Fruit fly (Drosophila melanogaster) whole organism, embryonic: ENCODE data around the gene CG3635.

ENCODE experiments used
- B-H1 ChIP-seq: fragments of 200-800 bp; sonication (Bioruptor generic); IDR thresholded peaks from 3 replicates; pipeline ENCODE4 v1.3.6; 2022; ENCODE audit warnings: missing biosample characterization, missing genetic modification characterization
- CG10366 ChIP-seq: fragments of 200-800 bp; sonication (Bioruptor generic); IDR thresholded peaks from 2 replicates; pipeline ENCODE4 v1.3.6; 2022; ENCODE audit warnings: missing biosample characterization, missing genetic modification characterization
- CG10462 ChIP-seq: fragments of 200-800 bp; sonication (Bioruptor generic); optimal IDR thresholded peaks from 2 replicates; lab custom pipeline; 2016; ENCODE audit warnings: missing biosample characterization, missing genetic modification characterization
- CG10565 ChIP-seq: fragments of 200-800 bp; sonication (Bioruptor generic); optimal IDR thresholded peaks from 3 replicates; lab custom pipeline; 2016; ENCODE audit warnings: missing biosample characterization, mild to moderate bottlenecking, missing genetic modification characterization
- CG11504 ChIP-seq: fragments of 200-800 bp; sonication (Bioruptor generic); optimal IDR thresholded peaks from 3 replicates; lab custom pipeline; 2019; ENCODE audit warnings: missing biosample characterization, mild to moderate bottlenecking, missing genetic modification characterization, moderate library complexity
- CG12942 ChIP-seq: fragments of 200-800 bp; sonication (Bioruptor generic); optimal IDR thresholded peaks from 3 replicates; lab custom pipeline; 2016; ENCODE audit warnings: missing biosample characterization, missing genetic modification characterization
- CG13424 ChIP-seq: fragments of 200-800 bp; sonication (Bioruptor generic); optimal IDR thresholded peaks from 2 replicates; lab custom pipeline; 2019; ENCODE audit warnings: missing biosample characterization, mild to moderate bottlenecking, missing genetic modification characterization, moderate library complexity
- CG15269 ChIP-seq: fragments of 200-800 bp; sonication (Bioruptor generic); optimal IDR thresholded peaks from 2 replicates; lab custom pipeline; 2018; ENCODE audit warnings: missing biosample characterization, mild to moderate bottlenecking, missing genetic modification characterization, moderate library complexity
- CG16813 ChIP-seq: fragments of 200-800 bp; sonication (Bioruptor generic); IDR thresholded peaks from 3 replicates; pipeline ENCODE4 v1.3.6; 2022; ENCODE audit warnings: missing biosample characterization, missing genetic modification characterization; ENCODE audit not compliant: partially characterized antibody
- CG1792 ChIP-seq: fragments of 200-800 bp; sonication (Bioruptor generic); optimal IDR thresholded peaks from 2 replicates; lab custom pipeline; 2016; ENCODE audit warnings: missing biosample characterization, missing genetic modification characterization
- CG30020 ChIP-seq: fragments of 200-800 bp; optimal IDR thresholded peaks from 2 replicates; lab custom pipeline; 2019; ENCODE audit warnings: missing biosample characterization, mild to moderate bottlenecking, missing genetic modification characterization, moderate library complexity
- CG4820 ChIP-seq: fragments of 200-800 bp; sonication (Bioruptor generic); optimal IDR thresholded peaks from 3 replicates; lab custom pipeline; 2016; ENCODE audit warnings: missing biosample characterization, missing genetic modification characterization
- CG6813 ChIP-seq: fragments of 200-800 bp; sonication (Bioruptor generic); optimal IDR thresholded peaks from 2 replicates; lab custom pipeline; 2017; ENCODE audit warnings: missing biosample characterization, missing genetic modification characterization, mild to moderate bottlenecking, moderate library complexity, missing genetic modification reagents
- CG8290 ChIP-seq, 3 experiments: fragments of 200-800 bp; sonication (Bioruptor generic); optimal IDR thresholded peaks; 2 replicates each; lab custom pipeline; 2016 to 2019; ENCODE audit warnings: missing biosample characterization in 3 of 3, missing genetic modification characterization in 3 of 3, mild to moderate bottlenecking in 2 of 3, moderate library complexity in 1 of 3
- CG8388 ChIP-seq: fragments of 200-800 bp; sonication (Bioruptor generic); optimal IDR thresholded peaks from 2 replicates; lab custom pipeline; 2019; ENCODE audit warnings: missing biosample characterization, mild to moderate bottlenecking, missing genetic modification characterization, moderate library complexity
- CrebB ChIP-seq: fragments of 200-800 bp; sonication (Bioruptor generic); optimal IDR thresholded peaks from 3 replicates; lab custom pipeline; 2018; ENCODE audit warnings: missing biosample characterization, mild to moderate bottlenecking, missing genetic modification characterization
- Dip3 ChIP-seq: fragments of 200-800 bp; sonication (Bioruptor generic); optimal IDR thresholded peaks from 3 replicates; lab custom pipeline; 2016; ENCODE audit warnings: missing biosample characterization, missing genetic modification characterization
- Drgx ChIP-seq: fragments of 200-800 bp; sonication (Bioruptor generic); IDR thresholded peaks from 2 replicates; pipeline ENCODE4 v1.3.6; 2022; ENCODE audit warnings: missing biosample characterization, missing genetic modification characterization
- Elba2 ChIP-seq: fragments of 200-800 bp; sonication (Bioruptor generic); optimal IDR thresholded peaks from 3 replicates; lab custom pipeline; 2016; ENCODE audit warnings: missing biosample characterization, missing genetic modification characterization
- Hmx ChIP-seq: fragments of 200-800 bp; sonication (Bioruptor generic); optimal IDR thresholded peaks from 2 replicates; lab custom pipeline; 2016; ENCODE audit warnings: missing biosample characterization, missing genetic modification characterization
- Hr39 ChIP-seq: fragments of >200 bp; optimal IDR thresholded peaks from 2 replicates; lab custom pipeline; 2017
- Hr78 ChIP-seq, 2 experiments: fragments of 200-800 bp in 1 of 2; fragments of >200 bp in 1 of 2; sonication (Bioruptor generic) in 1 of 2; optimal IDR thresholded peaks; 2 replicates each; lab custom pipeline; 2017 to 2019; ENCODE audit warnings: missing biosample characterization in 2 of 2, missing genetic modification characterization in 2 of 2, mild to moderate bottlenecking in 1 of 2, moderate library complexity in 1 of 2
- Lpt ChIP-seq: fragments of >200 bp; optimal IDR thresholded peaks from 2 replicates; lab custom pipeline; 2018; ENCODE audit warnings: missing biosample characterization, missing genetic modification characterization
- Nf-YB ChIP-seq: fragments of 200-800 bp; sonication (Bioruptor generic); optimal IDR thresholded peaks from 3 replicates; lab custom pipeline; 2019; ENCODE audit warnings: missing biosample characterization, mild to moderate bottlenecking, missing genetic modification characterization, moderate library complexity
- NfI ChIP-seq: fragments of 200-800 bp; sonication (Bioruptor generic); optimal IDR thresholded peaks from 3 replicates; lab custom pipeline; 2018; ENCODE audit warnings: missing biosample characterization, mild to moderate bottlenecking, missing genetic modification characterization, moderate library complexity
- Opbp ChIP-seq: fragments of 200-800 bp; sonication (Bioruptor generic); IDR thresholded peaks from 3 replicates; pipeline ENCODE4 v1.3.6; 2022; ENCODE audit warnings: missing biosample characterization, missing genetic modification characterization; ENCODE audit not compliant: partially characterized antibody
- Ptx1 ChIP-seq: fragments of 200-800 bp; sonication (Bioruptor generic); IDR thresholded peaks from 2 replicates; pipeline ENCODE4 v1.3.6; 2022; ENCODE audit warnings: missing biosample characterization, missing genetic modification characterization
- Scr ChIP-seq: fragments of 200-800 bp; sonication (Bioruptor generic); IDR thresholded peaks from 2 replicates; pipeline ENCODE4 v1.3.6; 2022; ENCODE audit warnings: missing biosample characterization, missing genetic modification characterization; ENCODE audit not compliant: partially characterized antibody
- Spps ChIP-seq: fragments of 200-800 bp; sonication (Bioruptor generic); optimal IDR thresholded peaks from 2 replicates; lab custom pipeline; 2018; ENCODE audit warnings: missing biosample characterization, mild to moderate bottlenecking, missing genetic modification characterization
- Ssrp ChIP-seq: fragments of 200-800 bp; sonication (Bioruptor generic); optimal IDR thresholded peaks from 2 replicates; lab custom pipeline; 2018; ENCODE audit warnings: missing biosample characterization, mild to moderate bottlenecking, missing genetic modification characterization, moderate library complexity
- Trl ChIP-seq, 3 experiments: fragments of >200 bp in 2 of 3; fragments of 200-800 bp in 1 of 3; sonication (Bioruptor generic) in 1 of 3; optimal IDR thresholded peaks; 2 replicates in 1 of 3; 3 replicates in 2 of 3; lab custom pipeline; 2016 to 2017; ENCODE audit warnings: missing biosample characterization in 1 of 3, missing genetic modification characterization in 1 of 3
- ash1 ChIP-seq: fragments of 200-800 bp; sonication (Bioruptor generic); optimal IDR thresholded peaks from 2 replicates; lab custom pipeline; 2018; ENCODE audit warnings: missing biosample characterization, mild to moderate bottlenecking, missing genetic modification characterization
- bbx ChIP-seq: fragments of 200-800 bp; sonication (Bioruptor generic); IDR thresholded peaks from 2 replicates; pipeline ENCODE4 v1.3.6; 2022; ENCODE audit warnings: missing biosample characterization, missing genetic modification characterization; ENCODE audit not compliant: partially characterized antibody
- btn ChIP-seq: fragments of 200-800 bp; sonication (Bioruptor generic); optimal IDR thresholded peaks from 2 replicates; lab custom pipeline; 2016; ENCODE audit warnings: missing biosample characterization, missing genetic modification characterization
- corto ChIP-seq: fragments of 200-800 bp; sonication (Bioruptor generic); optimal IDR thresholded peaks from 2 replicates; lab custom pipeline; 2016; ENCODE audit warnings: missing biosample characterization, mild to moderate bottlenecking, missing genetic modification characterization, moderate library complexity
- emc ChIP-seq: fragments of 200-800 bp; sonication (Bioruptor generic); optimal IDR thresholded peaks from 2 replicates; lab custom pipeline; 2016; ENCODE audit warnings: missing biosample characterization, missing genetic modification characterization
- grau ChIP-seq: fragments of 200-800 bp; optimal IDR thresholded peaks from 3 replicates; lab custom pipeline; 2019; ENCODE audit warnings: missing biosample characterization, mild to moderate bottlenecking, missing genetic modification characterization, moderate library complexity
- ind ChIP-seq: fragments of 200-800 bp; sonication (Bioruptor generic); optimal IDR thresholded peaks from 3 replicates; lab custom pipeline; 2016; ENCODE audit warnings: missing biosample characterization, missing genetic modification characterization
- insv ChIP-seq, 2 experiments: fragments of 200-800 bp; sonication (Bioruptor generic); optimal IDR thresholded peaks; 3 replicates each; lab custom pipeline; 2016 to 2018; ENCODE audit warnings: missing biosample characterization in 2 of 2, missing genetic modification characterization in 2 of 2
- jing ChIP-seq: fragments of 200-800 bp; sonication (Bioruptor generic); optimal IDR thresholded peaks from 2 replicates; lab custom pipeline; 2018; ENCODE audit warnings: missing biosample characterization, mild to moderate bottlenecking, missing genetic modification characterization
- lilli ChIP-seq: fragments of 200-800 bp; sonication (Bioruptor generic); optimal IDR thresholded peaks from 3 replicates; lab custom pipeline; 2016; ENCODE audit warnings: missing biosample characterization, missing genetic modification characterization
- maf-S ChIP-seq: fragments of 200-800 bp; sonication (Bioruptor generic); optimal IDR thresholded peaks from 2 replicates; lab custom pipeline; 2016; ENCODE audit warnings: missing biosample characterization, missing genetic modification characterization
- pb ChIP-seq: fragments of 200-800 bp; sonication (Bioruptor generic); optimal IDR thresholded peaks from 3 replicates; lab custom pipeline; 2016; ENCODE audit warnings: missing biosample characterization, missing genetic modification characterization
- sug ChIP-seq: fragments of 200-800 bp; optimal IDR thresholded peaks from 2 replicates; lab custom pipeline; 2019; ENCODE audit warnings: missing biosample characterization, mild to moderate bottlenecking, missing genetic modification characterization, moderate library complexity
- tgo ChIP-seq: fragments of 200-800 bp; sonication (Bioruptor generic); IDR thresholded peaks from 3 replicates; pipeline ENCODE4 v1.3.6; 2022; ENCODE audit warnings: missing biosample characterization, missing genetic modification characterization
- unpg ChIP-seq: fragments of 200-800 bp; sonication (Bioruptor generic); optimal IDR thresholded peaks from 3 replicates; lab custom pipeline; 2018; ENCODE audit warnings: missing biosample characterization, mild to moderate bottlenecking, missing genetic modification characterization, moderate library complexity
- vfl ChIP-seq: fragments of 200-800 bp; sonication (Bioruptor generic); optimal IDR thresholded peaks from 2 replicates; lab custom pipeline; 2016; ENCODE audit warnings: missing biosample characterization, missing genetic modification characterization
- vvl ChIP-seq: fragments of 200-800 bp; sonication (Bioruptor generic); IDR thresholded peaks from 2 replicates; pipeline ENCODE4 v1.3.6; 2022; ENCODE audit warnings: missing biosample characterization, missing genetic modification characterization
- wor ChIP-seq: fragments of 200-800 bp; sonication (Bioruptor generic); IDR thresholded peaks from 2 replicates; pipeline ENCODE4 v1.3.6; 2022; ENCODE audit warnings: missing biosample characterization, missing genetic modification characterization
- yki ChIP-seq: fragments of >200 bp; optimal IDR thresholded peaks from 3 replicates; lab custom pipeline; 2018

CG3635 gene

DNA sequence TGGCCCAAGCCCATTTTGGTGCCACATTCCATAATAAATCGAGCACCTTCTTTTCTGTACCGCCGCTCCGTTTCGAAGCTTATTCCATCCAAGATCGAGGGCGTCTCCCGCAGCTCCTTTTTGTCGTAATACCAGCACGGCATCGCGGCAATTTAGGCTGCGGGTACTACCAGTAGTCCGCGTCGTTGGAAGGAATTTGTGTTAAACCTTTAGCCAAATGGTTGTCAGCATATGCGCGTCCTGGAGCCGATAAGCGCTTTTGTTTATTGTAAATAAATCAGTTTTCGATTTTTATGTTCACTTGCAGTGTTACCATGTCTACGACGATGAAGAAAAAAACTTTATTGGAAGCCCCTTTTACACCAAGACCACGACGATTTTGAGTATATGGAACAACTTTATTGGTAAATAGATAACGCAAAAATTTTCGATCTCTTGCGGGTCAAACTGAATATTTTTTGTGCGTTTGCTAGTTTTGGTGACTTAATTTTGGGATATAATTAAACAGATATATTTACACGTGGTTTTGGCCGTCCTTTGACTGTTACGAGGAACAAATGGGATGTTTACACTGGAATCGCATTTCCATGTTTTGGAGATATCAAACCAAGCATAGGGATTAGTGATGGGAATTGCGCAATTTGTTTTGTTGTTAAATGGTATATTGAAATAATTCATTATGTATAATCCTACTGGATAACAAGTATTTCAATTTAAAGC is 45.5 kb upstream of the CG3635 start, which contains the start of gene CycK (continued):
- TF ChIP-seq Hr39 (no peak), lilli (GFP tag; lab: Kevin White, UChicago) (peak; percentile 17), Elba2 (GFP tag; lab: Kevin White, UChicago) (no peak), Hr78 (GFP tag; optimal IDR thresholded peaks at IDR 0.05; lab: Kevin White, UChicago) (no peak), Ptx1 (GFP tag; lab: Robert Waterston, UW) (peak; percentile 30; the same call in 1 of the 2 replicates), CG8290 (GFP tag; optimal IDR thresholded peaks at IDR 0.05; lab: Kevin White, UChicago) (peak; percentile 9), CG8290 (tag; optimal IDR thresholded peaks at IDR 0.05; lab: Kevin White, UChicago) (peak in 1 of 2 experiments; percentile 53), Nf-YB (no peak), CG1792 (GFP tag; lab: Kevin White, UChicago) (no peak), Trl (optimal IDR thresholded peaks at IDR 0.05; lab: Kevin White, UChicago) (no peak), Trl (GFP tag; optimal IDR thresholded peaks at IDR 0.05; lab: Kevin White, UChicago) (no peak), CG10366 (GFP tag; lab: Robert Waterston, UW) (no peak), btn (no peak), Hmx (GFP tag; lab: Kevin White, UChicago) (no peak), corto (GFP tag; lab: Kevin White, UChicago) (no peak), B-H1 (GFP tag; lab: Robert Waterston, UW) (no peak), Scr (GFP tag; lab: Robert Waterston, UW) (no peak), ind (GFP tag; lab: Kevin White, UChicago) (no peak), CG15269 (tag; lab: Kevin White, UChicago) (no peak), pb (no peak), CG16813 (GFP tag; lab: Robert Waterston, UW) (no peak), Opbp (GFP tag; lab: Robert Waterston, UW) (no peak), CG11504 (tag; lab: Kevin White, UChicago) (no peak), sug (peak; percentile 18), ash1 (GFP tag; lab: Kevin White, UChicago) (no peak), Lpt (GFP tag; lab: Kevin White, UChicago) (no peak), CrebB (tag; lab: Kevin White, UChicago) (no peak), CG8388 (no peak), wor (GFP tag; lab: Robert Waterston, UW) (no peak), yki (lab: Kevin White, UChicago) (no peak), CG4820 (GFP tag; lab: Kevin White, UChicago) (no peak), vfl (GFP tag; lab: Kevin White, UChicago) (no peak), vvl (GFP tag; lab: Robert Waterston, UW) (no peak), CG13424 (tag; lab: Kevin White, UChicago) (peak; percentile 9), CG30020 (tag; lab: Kevin White, UChicago) (peak; percentile 98), CG12942 (GFP tag; lab: Kevin White, UChicago) (no peak), tgo (GFP tag; lab: Robert Waterston, UW) (no peak), Spps (no peak), emc (GFP tag; lab: Kevin White, UChicago) (no peak), Ssrp (no peak), maf-S (no peak), grau (peak; percentile 11), insv (GFP tag; optimal IDR thresholded peaks at IDR 0.05; lab: Kevin White, UChicago) (no peak), CG10565 (no peak), CG10462 (GFP tag; lab: Kevin White, UChicago) (no peak), bbx (GFP tag; lab: Robert Waterston, UW) (no peak), unpg (no peak), Dip3 (GFP tag; lab: Kevin White, UChicago) (peak; percentile 4), jing (GFP tag; lab: Kevin White, UChicago) (no peak), NfI (GFP tag; lab: Kevin White, UChicago) (no peak), Drgx (GFP tag; lab: Robert Waterston, UW) (no peak), CG6813 (GFP tag; lab: Kevin White, UChicago) (no peak)
